Worm (Caenorhabditis elegans) whole organism, L4 larva: Measurements from ENCODE around the gene F59A6.2.

ENCODE experiments used
- D1046.2 ChIP-seq: fragments of 200-800 bp; sonication (Bioruptor generic); IDR thresholded peaks from 2 replicates; pipeline ENCODE4 v1.3.6; 2022; ENCODE audit warnings: missing genetic modification characterization, missing compliant biosample characterization
- F10B5.3 ChIP-seq: sonication (generic microtip); optimal IDR thresholded peaks from 2 replicates; lab custom pipeline; 2016; ENCODE audit warnings: mild to moderate bottlenecking, missing genetic modification characterization, missing compliant biosample characterization
- F44E2.7 ChIP-seq: fragments of 200-800 bp; sonication (Bioruptor generic); IDR thresholded peaks from 2 replicates; pipeline ENCODE4 v2.1.2; 2022; ENCODE audit warnings: missing genetic modification characterization, missing compliant biosample characterization
- F49E8.2 ChIP-seq: sonication (generic microtip); optimal IDR thresholded peaks from 2 replicates; lab custom pipeline; 2016; ENCODE audit warnings: missing compliant biosample characterization, mild to moderate bottlenecking, missing genetic modification characterization, borderline replicate concordance
- T20F7.1 ChIP-seq: fragments of 200-800 bp; sonication (Bioruptor generic); optimal IDR thresholded peaks from 2 replicates; lab custom pipeline; 2018; ENCODE audit warnings: mild to moderate bottlenecking, missing genetic modification characterization, missing compliant biosample characterization
- ZK546.5 ChIP-seq, 2 experiments: sonication (generic microtip); optimal IDR thresholded peaks; 2 replicates each; lab custom pipeline; 2017; ENCODE audit warnings: missing biosample characterization in 2 of 2, missing genetic modification characterization in 2 of 2
- aly-2 ChIP-seq: sonication (generic microtip); optimal IDR thresholded peaks from 2 replicates; lab custom pipeline; 2018; ENCODE audit warnings: missing biosample characterization, missing genetic modification characterization
- ceh-28 ChIP-seq: fragments of 150-350 bp; optimal IDR thresholded peaks from 2 replicates; lab custom pipeline; 2014; ENCODE audit warnings: missing biosample characterization, missing genetic modification reagents, missing genetic modification characterization
- ceh-32 ChIP-seq: sonication (generic microtip); optimal IDR thresholded peaks from 2 replicates; lab custom pipeline; 2016; ENCODE audit warnings: mild to moderate bottlenecking, missing genetic modification characterization, missing compliant biosample characterization; ENCODE audit not compliant: poor library complexity
- ceh-82 ChIP-seq: sonication (generic microtip); optimal IDR thresholded peaks from 2 replicates; lab custom pipeline; 2017; ENCODE audit warnings: missing biosample characterization, missing genetic modification characterization
- cey-2 ChIP-seq: sonication (generic microtip); optimal IDR thresholded peaks from 3 replicates; lab custom pipeline; 2017; ENCODE audit warnings: missing genetic modification characterization, mild to moderate bottlenecking, missing compliant biosample characterization, antibody characterized with exemption, borderline replicate concordance; ENCODE audit not compliant: insufficient read depth
- daf-16 ChIP-seq, 3 experiments: sonication (generic microtip); optimal IDR thresholded peaks; 2 replicates each; lab custom pipeline; 2016 to 2017; ENCODE audit warnings: missing genetic modification characterization in 3 of 3, missing genetic modification reagents in 3 of 3, mild to moderate bottlenecking in 2 of 3, missing compliant biosample characterization in 2 of 3, missing biosample characterization in 1 of 3, moderate library complexity in 1 of 3
- daf-19 ChIP-seq: fragments of 200-800 bp; sonication (Bioruptor generic); conservative IDR thresholded peaks from 2 replicates; pipeline ENCODE4 v1.3.6; 2022; ENCODE audit warnings: missing genetic modification characterization, missing compliant biosample characterization
- dmd-6 ChIP-seq: fragments of 200-800 bp; sonication (Bioruptor generic); IDR thresholded peaks from 2 replicates; pipeline ENCODE4 v1.3.6; 2022; ENCODE audit warnings: missing genetic modification reagents, missing genetic modification characterization, missing compliant biosample characterization
- dmd-9 ChIP-seq: fragments of 200-800 bp; sonication (Bioruptor generic); IDR thresholded peaks from 2 replicates; pipeline ENCODE4 v1.3.6; 2022; ENCODE audit warnings: missing genetic modification reagents, missing genetic modification characterization, missing compliant biosample characterization
- duxl-1 ChIP-seq: sonication (generic microtip); optimal IDR thresholded peaks from 2 replicates; lab custom pipeline; 2016; ENCODE audit warnings: mild to moderate bottlenecking, missing genetic modification characterization, moderate library complexity, missing compliant biosample characterization; ENCODE audit not compliant: poor library complexity
- dve-1 ChIP-seq: sonication (generic microtip); optimal IDR thresholded peaks from 2 replicates; lab custom pipeline; 2017; ENCODE audit warnings: antibody characterized with exemption, mild to moderate bottlenecking, missing genetic modification characterization, missing compliant biosample characterization; ENCODE audit not compliant: insufficient read depth
- egl-43 ChIP-seq: fragments of 200-800 bp; sonication (Bioruptor generic); IDR thresholded peaks from 2 replicates; pipeline ENCODE4 v1.3.6; 2022; ENCODE audit warnings: missing genetic modification reagents, missing genetic modification characterization, missing compliant biosample characterization
- fos-1 ChIP-seq: fragments of 150-350 bp; optimal IDR thresholded peaks from 2 replicates; lab custom pipeline; 2014; ENCODE audit warnings: missing biosample characterization, missing genetic modification characterization
- gei-8 ChIP-seq: fragments of 200-800 bp; sonication (Bioruptor generic); optimal IDR thresholded peaks from 2 replicates; lab custom pipeline; 2018; ENCODE audit warnings: mild to moderate bottlenecking, missing genetic modification characterization, missing compliant biosample characterization
- hlh-30 ChIP-seq: sonication (generic microtip); optimal IDR thresholded peaks from 2 replicates; lab custom pipeline; 2017; ENCODE audit warnings: antibody characterized with exemption, mild to moderate bottlenecking, missing genetic modification characterization, missing compliant biosample characterization; ENCODE audit not compliant: insufficient read depth
- lin-13 ChIP-seq: fragments of 150-350 bp; optimal IDR thresholded peaks from 2 replicates; lab custom pipeline; 2014; ENCODE audit warnings: missing biosample characterization, missing genetic modification reagents, missing genetic modification characterization
- mep-1 ChIP-seq: fragments of 150-350 bp; sonication (generic microtip); optimal IDR thresholded peaks from 3 replicates; lab custom pipeline; 2014; ENCODE audit warnings: missing biosample characterization, missing genetic modification characterization
- mxl-2 ChIP-seq: fragments of 200-800 bp; sonication (Bioruptor generic); conservative IDR thresholded peaks from 2 replicates; pipeline ENCODE4 v1.3.6; 2022; ENCODE audit warnings: missing genetic modification reagents, missing genetic modification characterization, missing compliant biosample characterization
- mxl-3 ChIP-seq: fragments of 200-800 bp; sonication (Bioruptor generic); optimal IDR thresholded peaks from 2 replicates; lab custom pipeline; 2018; ENCODE audit warnings: mild to moderate bottlenecking, missing genetic modification characterization, missing compliant biosample characterization
- nhr-10 ChIP-seq: fragments of 150-350 bp; optimal IDR thresholded peaks from 2 replicates; lab custom pipeline; 2014; ENCODE audit warnings: missing biosample characterization, missing genetic modification characterization
- nhr-102 ChIP-seq: sonication (generic microtip); optimal IDR thresholded peaks from 2 replicates; lab custom pipeline; 2016; ENCODE audit warnings: mild to moderate bottlenecking, missing genetic modification characterization, moderate library complexity, missing compliant biosample characterization
- nhr-11 ChIP-seq: fragments of 150-350 bp; optimal IDR thresholded peaks from 2 replicates; lab custom pipeline; 2014; ENCODE audit warnings: missing biosample characterization, missing genetic modification characterization
- nhr-237 ChIP-seq: sonication (generic microtip); optimal IDR thresholded peaks from 2 replicates; lab custom pipeline; 2017; ENCODE audit warnings: missing biosample characterization, missing genetic modification characterization
- nhr-25 ChIP-seq: sonication (generic microtip); optimal IDR thresholded peaks from 2 replicates; lab custom pipeline; 2017; ENCODE audit warnings: missing genetic modification characterization, mild to moderate bottlenecking, missing compliant biosample characterization, antibody characterized with exemption, moderate library complexity, borderline replicate concordance; ENCODE audit not compliant: insufficient read depth
- nhr-41 ChIP-seq: fragments of 200-800 bp; sonication (Bioruptor generic); IDR thresholded peaks from 2 replicates; pipeline ENCODE4 v1.3.6; 2022; ENCODE audit warnings: missing genetic modification reagents, missing genetic modification characterization, missing compliant biosample characterization
- pha-4 ChIP-seq, 2 experiments: fragments of 150-350 bp in 1 of 2; fragments of 200-800 bp in 1 of 2; sonication (Bioruptor generic) in 1 of 2; IDR thresholded peaks in 1 of 2; optimal IDR thresholded peaks in 1 of 2; 2 replicates each; pipeline versions ENCODE4 v1.3.6 to Lab custom; 2014 to 2022; ENCODE audit warnings: missing genetic modification characterization in 2 of 2, missing genetic modification reagents in 2 of 2, missing biosample characterization in 1 of 2, missing compliant biosample characterization in 1 of 2
- php-3 ChIP-seq: fragments of 200-800 bp; sonication (Bioruptor generic); IDR thresholded peaks from 2 replicates; pipeline ENCODE4 v1.3.6; 2022; ENCODE audit warnings: missing genetic modification reagents, missing genetic modification characterization, missing compliant biosample characterization
- pqm-1 ChIP-seq: sonication (generic microtip); optimal IDR thresholded peaks from 2 replicates; lab custom pipeline; 2017; ENCODE audit warnings: missing biosample characterization, missing genetic modification characterization
- rbr-2 ChIP-seq: sonication (generic microtip); optimal IDR thresholded peaks from 2 replicates; lab custom pipeline; 2016; ENCODE audit warnings: missing genotype, missing genetic modification characterization, missing compliant biosample characterization
- sdz-12 ChIP-seq: fragments of 200-800 bp; sonication (Bioruptor generic); optimal IDR thresholded peaks from 2 replicates; lab custom pipeline; 2018; ENCODE audit warnings: mild to moderate bottlenecking, missing genetic modification characterization, missing compliant biosample characterization
- skn-1 ChIP-seq: fragments of 150-350 bp; optimal IDR thresholded peaks from 2 replicates; lab custom pipeline; 2014; ENCODE audit warnings: missing biosample characterization, missing genetic modification characterization
- snpc-4 ChIP-seq: fragments of 150-350 bp; optimal IDR thresholded peaks from 2 replicates; lab custom pipeline; 2014; ENCODE audit warnings: missing biosample characterization, missing genetic modification characterization
- spr-3 ChIP-seq: fragments of 200-800 bp; sonication (Bioruptor generic); optimal IDR thresholded peaks from 2 replicates; lab custom pipeline; 2018; ENCODE audit warnings: mild to moderate bottlenecking, missing genetic modification characterization, missing compliant biosample characterization
- tag-97 ChIP-seq: fragments of 200-800 bp; sonication (Bioruptor generic); IDR thresholded peaks from 2 replicates; pipeline ENCODE4 v1.3.6; 2022; ENCODE audit warnings: missing genetic modification characterization, missing compliant biosample characterization
- unc-130 ChIP-seq: sonication (generic microtip); optimal IDR thresholded peaks from 2 replicates; lab custom pipeline; 2016; ENCODE audit warnings: missing genetic modification reagents, missing genetic modification characterization, missing compliant biosample characterization
- unc-39 ChIP-seq: sonication (generic microtip); optimal IDR thresholded peaks from 2 replicates; lab custom pipeline; 2017; ENCODE audit warnings: missing biosample characterization, missing genetic modification characterization
- unc-62 ChIP-seq, 3 experiments: fragments of 150-350 bp in 1 of 3; sonication (generic microtip); optimal IDR thresholded peaks in 2 of 3; peaks in 1 of 3; 1 replicate in 1 of 3; 2 replicates in 2 of 3; lab custom pipeline; 2014 to 2017; ENCODE audit warnings: missing biosample characterization in 3 of 3, missing genetic modification characterization in 3 of 3, missing genetic modification reagents in 3 of 3, missing genotype in 1 of 3
- vab-7 ChIP-seq: fragments of 200-800 bp; sonication (Bioruptor generic); IDR thresholded peaks from 2 replicates; pipeline ENCODE4 v1.3.6; 2022; ENCODE audit warnings: missing genetic modification reagents, missing genetic modification characterization, missing compliant biosample characterization
- zag-1 ChIP-seq: fragments of 150-350 bp; optimal IDR thresholded peaks from 2 replicates; lab custom pipeline; 2014; ENCODE audit warnings: missing biosample characterization, missing genetic modification characterization
- zfp-3 ChIP-seq: fragments of 200-800 bp; sonication (Bioruptor generic); conservative IDR thresholded peaks from 2 replicates; pipeline ENCODE4 v1.3.6; 2022; ENCODE audit warnings: missing genetic modification reagents, missing genetic modification characterization, missing compliant biosample characterization
- ztf-11 ChIP-seq: fragments of 150-350 bp; optimal IDR thresholded peaks from 2 replicates; lab custom pipeline; 2014; ENCODE audit warnings: missing biosample characterization, missing genetic modification characterization
- ztf-7 ChIP-seq: fragments of 150-350 bp; optimal IDR thresholded peaks from 2 replicates; lab custom pipeline; 2014; ENCODE audit warnings: missing biosample characterization, missing genetic modification characterization

Gene F59A6.2

DNA sequence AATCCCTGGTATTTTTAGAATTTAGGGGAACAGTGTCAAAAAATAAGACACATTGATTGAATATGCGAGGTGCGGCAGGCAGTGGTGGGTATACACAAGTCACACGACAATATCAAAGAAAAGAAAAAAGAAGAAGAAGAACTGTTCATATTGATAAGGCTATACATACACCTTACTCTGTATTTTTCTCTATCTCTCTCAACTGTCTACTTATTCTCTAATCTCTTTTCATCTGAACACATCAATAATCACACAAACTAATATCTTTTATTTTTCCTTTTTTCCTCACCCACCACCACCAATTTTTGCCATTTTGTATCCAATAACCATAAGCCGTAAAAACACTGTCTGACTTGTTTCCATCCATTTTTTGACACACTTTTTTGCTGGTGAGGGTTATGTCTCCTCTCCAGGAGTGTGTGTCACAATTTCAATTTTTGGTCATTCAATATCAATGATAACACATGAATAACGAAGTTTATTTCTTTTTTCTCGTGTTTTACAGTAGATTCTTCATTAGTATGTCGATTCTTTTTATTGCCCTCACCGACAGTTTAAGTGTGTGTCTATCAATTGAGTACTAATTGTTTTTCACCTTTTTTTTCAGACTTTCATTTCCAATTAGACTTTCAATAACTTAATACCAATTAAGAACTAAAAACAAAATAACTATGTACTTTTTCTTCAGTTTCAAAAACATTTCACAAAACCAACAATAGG lies 5.0 kb downstream of the F59A6.2 start (continued):
- TF ChIP-seq F44E2.7 (GFP tag; lab: Robert Waterston, UW) (no peak), nhr-10 (peak; percentile 60), ceh-82 (tag; lab: Kevin White, UChicago) (no peak), mxl-2 (no peak), duxl-1 (tag; lab: Kevin White, UChicago) (no peak), nhr-25 (tag; lab: Kevin White, UChicago) (peak; percentile 17), pqm-1 (tag; lab: Kevin White, UChicago) (peak; percentile 44), nhr-102 (tag; lab: Kevin White, UChicago) (no peak), dve-1 (tag; lab: Kevin White, UChicago) (peak; percentile 83), nhr-41 (no peak), ZK546.5 (tag; optimal IDR thresholded peaks at IDR 0.05; lab: Kevin White, UChicago) (no peak), lin-13 (GFP tag; lab: Kevin White, UChicago) (no peak), F10B5.3 (tag; lab: Kevin White, UChicago) (no peak), D1046.2 (GFP tag; lab: Robert Waterston, UW) (no peak), unc-39 (tag; lab: Kevin White, UChicago) (no peak), mxl-3 (GFP tag; lab: Kevin White, UChicago) (peak; percentile 9), skn-1 (tag; lab: Kevin White, UChicago) (no peak), zfp-3 (no peak), cey-2 (tag; lab: Kevin White, UChicago) (peak; percentile 32), hlh-30 (peak; percentile 62), T20F7.1 (GFP tag; lab: Kevin White, UChicago) (peak; percentile 65), gei-8 (GFP tag; lab: Kevin White, UChicago) (no peak), dmd-6 (peak; percentile 81), aly-2 (tag; lab: Kevin White, UChicago) (no peak), pha-4 (GFP tag; IDR thresholded peaks at IDR 0.05; lab: Robert Waterston, UW) (no peak), pha-4 (tag; optimal IDR thresholded peaks at IDR 0.05; lab: Kevin White, UChicago) (no peak), unc-62 (GFP tag; optimal IDR thresholded peaks at IDR 0.05 in 1 of 2; lab: Kevin White, UChicago) (peak in 1 of 2 experiments; percentile 88), unc-62 (tag; optimal IDR thresholded peaks at IDR 0.05; lab: Kevin White, UChicago) (no peak), nhr-237 (tag; lab: Kevin White, UChicago) (no peak), ceh-28 (tag; lab: Kevin White, UChicago) (no peak), mep-1 (peak; percentile 42), vab-7 (no peak), zag-1 (tag; lab: Kevin White, UChicago) (no peak), spr-3 (GFP tag; lab: Kevin White, UChicago) (no peak), dmd-9 (GFP tag; lab: Robert Waterston, UW) (no peak), ztf-11 (tag; lab: Kevin White, UChicago) (no peak), ceh-32 (tag; lab: Kevin White, UChicago) (no peak), egl-43 (GFP tag; lab: Robert Waterston, UW) (no peak), daf-16 (GFP tag; optimal IDR thresholded peaks at IDR 0.05; lab: Kevin White, UChicago) (no peak), daf-16 (tag; optimal IDR thresholded peaks at IDR 0.05; lab: Kevin White, UChicago) (peak; percentile 53), F49E8.2 (tag; lab: Kevin White, UChicago) (no peak), snpc-4 (no peak), rbr-2 (tag; lab: Kevin White, UChicago) (no peak), tag-97 (GFP tag; lab: Robert Waterston, UW) (no peak), ztf-7 (tag; lab: Kevin White, UChicago) (no peak), unc-130 (GFP tag; lab: Kevin White, UChicago) (no peak), nhr-11 (tag; lab: Kevin White, UChicago) (no peak), sdz-12 (no peak), daf-19 (GFP tag; lab: Robert Waterston, UW) (no peak), fos-1 (no peak), php-3 (GFP tag; lab: Robert Waterston, UW) (peak; percentile 82)
